In the genomic region with DNA sequence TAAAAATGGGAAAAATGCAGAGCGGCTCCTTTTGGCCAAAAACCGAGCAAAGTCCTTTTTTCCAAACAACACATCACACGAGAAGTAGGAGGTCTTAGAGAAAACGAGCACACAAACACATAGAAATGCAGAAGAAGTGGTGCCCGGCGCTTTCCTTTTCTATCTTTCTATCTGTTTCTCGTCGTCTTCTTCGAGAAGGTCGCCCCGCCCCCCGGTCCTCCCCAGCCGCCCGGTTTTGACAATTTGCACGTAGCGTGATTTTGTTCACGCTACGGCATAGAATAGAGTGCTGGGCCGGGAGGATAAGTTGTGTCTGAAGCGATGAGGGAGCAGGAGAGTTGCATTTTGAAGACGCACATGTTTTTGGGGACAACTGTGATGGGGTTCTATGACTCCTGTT, we compare ENCODE assay signal across 4 worm cellular contexts.
TF ChIP-seq lines count a peak whose summit lies in the region.

No protein-coding gene starts in this region.

TF ChIP-seq in whole organism, L1 larva, 84 proteins besides CTCF, POLR2A, EP300 and RAD21 (continued from another document):
- TF ChIP-seq nhr-28 (tag; optimal IDR thresholded peaks at IDR 0.05; lab: Kevin White, UChicago) = no peak
- peak in 1 of 3 experiments; percentile 10 for TF ChIP-seq dpl-1 (GFP tag; optimal IDR thresholded peaks at IDR 0.05; lab: Kevin White, UChicago)
- peak; percentile 43 for TF ChIP-seq swsn-7 (tag; optimal IDR thresholded peaks at IDR 0.05; lab: Kevin White, UChicago)
- peak; percentile 94 for TF ChIP-seq lin-14 (GFP tag; optimal IDR thresholded peaks at IDR 0.05; lab: Kevin White, UChicago)
- peak; percentile 95 for TF ChIP-seq aha-1 (tag; optimal IDR thresholded peaks at IDR 0.05; lab: Kevin White, UChicago)
- TF ChIP-seq xbp-1 (tag; optimal IDR thresholded peaks at IDR 0.05; lab: Kevin White, UChicago) = peak; percentile 24
- TF ChIP-seq nhr-20 (tag; optimal IDR thresholded peaks at IDR 0.05; lab: Kevin White, UChicago) = peak; percentile 48
- TF ChIP-seq fkh-8 (tag; optimal IDR thresholded peaks at IDR 0.05; lab: Kevin White, UChicago) = peak; percentile 74
- TF ChIP-seq snu-23 (GFP tag; optimal IDR thresholded peaks at IDR 0.05; lab: Kevin White, UChicago) = peak; percentile 48
- no peak for TF ChIP-seq unc-86 (tag; optimal IDR thresholded peaks at IDR 0.05; lab: Kevin White, UChicago)
- TF ChIP-seq jun-1 (tag; optimal IDR thresholded peaks at IDR 0.05; lab: Kevin White, UChicago) = no peak
- peak; percentile 34 for TF ChIP-seq isw-1 (GFP tag; IDR thresholded peaks at IDR 0.05; lab: Robert Waterston, UW)
- TF ChIP-seq nhr-47 (tag; optimal IDR thresholded peaks at IDR 0.05; lab: Kevin White, UChicago) = peak; percentile 46
- TF ChIP-seq ceh-82 (tag; optimal IDR thresholded peaks at IDR 0.05; lab: Kevin White, UChicago) = peak in 1 of 3 experiments; percentile 72
- TF ChIP-seq lin-13 (GFP tag; optimal IDR thresholded peaks at IDR 0.05; lab: Kevin White, UChicago) = peak; percentile 23
- TF ChIP-seq nhr-71 (tag; optimal IDR thresholded peaks at IDR 0.05; lab: Kevin White, UChicago) = peak; percentile 67
- no peak for TF ChIP-seq nhr-84 (tag; optimal IDR thresholded peaks at IDR 0.05; lab: Kevin White, UChicago)
- peak in 1 of 2 experiments; percentile 24 for TF ChIP-seq efl-1 (optimal IDR thresholded peaks at IDR 0.05; lab: Kevin White, UChicago)
- no peak for TF ChIP-seq efl-1 (GFP tag; optimal IDR thresholded peaks at IDR 0.05 in 1 of 2; lab: Kevin White, UChicago)
TF ChIP-seq in whole organism, L1 larva: peak in this region for 21.

TF ChIP-seq in whole organism, L2 larva, 48 proteins besides CTCF, POLR2A, EP300 and RAD21 (continued from another document):
- TF ChIP-seq sma-9 (GFP tag; optimal IDR thresholded peaks at IDR 0.05; lab: Kevin White, UChicago) (peak; percentile 37), sma-9 (tag; optimal IDR thresholded peaks at IDR 0.05; lab: Kevin White, UChicago) (no peak), lin-11 (tag; optimal IDR thresholded peaks at IDR 0.05; lab: Kevin White, UChicago) (peak; percentile 49), unc-55 (GFP tag; optimal IDR thresholded peaks at IDR 0.05; lab: Kevin White, UChicago) (peak; percentile 45), skn-1 (tag; optimal IDR thresholded peaks at IDR 0.05; lab: Kevin White, UChicago) (no peak), R02D3.7 (tag; optimal IDR thresholded peaks at IDR 0.05; lab: Kevin White, UChicago) (no peak), nhr-21 (tag; optimal IDR thresholded peaks at IDR 0.05; lab: Kevin White, UChicago) (no peak), alr-1 (tag; optimal IDR thresholded peaks at IDR 0.05; lab: Kevin White, UChicago) (no peak), peb-1 (tag; optimal IDR thresholded peaks at IDR 0.05; lab: Kevin White, UChicago) (no peak), nhr-25 (tag; optimal IDR thresholded peaks at IDR 0.05; lab: Kevin White, UChicago) (no peak), lin-13 (GFP tag; optimal IDR thresholded peaks at IDR 0.05; lab: Kevin White, UChicago) (peak; percentile 20), lsy-2 (tag; optimal IDR thresholded peaks at IDR 0.05; lab: Kevin White, UChicago) (peak in 1 of 2 experiments; percentile 44), nhr-6 (tag; optimal IDR thresholded peaks at IDR 0.05; lab: Kevin White, UChicago) (no peak), nhr-10 (tag; optimal IDR thresholded peaks at IDR 0.05; lab: Kevin White, UChicago) (no peak), fos-1 (tag; optimal IDR thresholded peaks at IDR 0.05; lab: Kevin White, UChicago) (no peak), mdl-1 (tag; optimal IDR thresholded peaks at IDR 0.05; lab: Kevin White, UChicago) (no peak), dmd-4 (tag; optimal IDR thresholded peaks at IDR 0.05; lab: Kevin White, UChicago) (no peak)
TF ChIP-seq in whole organism, L2 larva: peak in this region for 11.

TF ChIP-seq in whole organism, L4 larva, 104 proteins besides CTCF, POLR2A, EP300 and RAD21 (continued from another document and continues in another):
- peak; percentile 73 for TF ChIP-seq hmg-1.1 (GFP tag; IDR thresholded peaks at IDR 0.05; lab: Robert Waterston, UW)
- TF ChIP-seq nhr-237 (tag; optimal IDR thresholded peaks at IDR 0.05; lab: Kevin White, UChicago) = no peak
- no peak for TF ChIP-seq cey-2 (tag; optimal IDR thresholded peaks at IDR 0.05; lab: Kevin White, UChicago; ENCODE audit: borderline replicate concordance, insufficient read depth)
- TF ChIP-seq lin-1 (GFP tag; IDR thresholded peaks at IDR 0.05; lab: Robert Waterston, UW) = no peak
- peak; percentile 74 for TF ChIP-seq mep-1 (tag; optimal IDR thresholded peaks at IDR 0.05; lab: Kevin White, UChicago)
- TF ChIP-seq ceh-62 (tag; optimal IDR thresholded peaks at IDR 0.05; lab: Kevin White, UChicago) = no peak
- peak; percentile 48; the same call in 1 of the 2 replicates for TF ChIP-seq ctbp-1 (GFP tag; IDR thresholded peaks at IDR 0.05; lab: Robert Waterston, UW)
- TF ChIP-seq mxl-3 (GFP tag; optimal IDR thresholded peaks at IDR 0.05; lab: Kevin White, UChicago) = peak; percentile 32
- peak; percentile 8 for TF ChIP-seq mes-2 (tag; optimal IDR thresholded peaks at IDR 0.05; lab: Kevin White, UChicago; ENCODE audit: poor library complexity, severe bottlenecking)
- peak in 1 of 2 experiments; percentile 59 for TF ChIP-seq mdl-1 (tag; optimal IDR thresholded peaks at IDR 0.05; lab: Kevin White, UChicago)
- no peak for TF ChIP-seq nhr-76 (tag; optimal IDR thresholded peaks at IDR 0.05; lab: Kevin White, UChicago)
- TF ChIP-seq D1046.2 (GFP tag; IDR thresholded peaks at IDR 0.05; lab: Robert Waterston, UW) = no peak
- no peak for TF ChIP-seq F37D6.2 (tag; optimal IDR thresholded peaks at IDR 0.05; lab: Kevin White, UChicago)
- no peak for TF ChIP-seq jun-1 (tag; optimal IDR thresholded peaks at IDR 0.05; lab: Kevin White, UChicago)
- TF ChIP-seq egl-43 (GFP tag; IDR thresholded peaks at IDR 0.05; lab: Robert Waterston, UW) = 0 out of 2 replicates have a peak, but pooled peaks have one; percentile 3
- TF ChIP-seq attf-4 (tag; optimal IDR thresholded peaks at IDR 0.05; lab: Kevin White, UChicago) = no peak
- no peak for TF ChIP-seq ztf-7 (tag; optimal IDR thresholded peaks at IDR 0.05; lab: Kevin White, UChicago)
- TF ChIP-seq madf-9 (GFP tag; conservative IDR thresholded peaks at IDR 0.05; lab: Robert Waterston, UW) = no peak
- no peak for TF ChIP-seq zip-2 (tag; optimal IDR thresholded peaks at IDR 0.05; lab: Kevin White, UChicago)
- TF ChIP-seq nhr-42 (GFP tag; IDR thresholded peaks at IDR 0.05; lab: Robert Waterston, UW) = no peak
- no peak for TF ChIP-seq F44E2.7 (GFP tag; IDR thresholded peaks at IDR 0.05; lab: Robert Waterston, UW)
- no peak for TF ChIP-seq snpc-4 (tag; optimal IDR thresholded peaks at IDR 0.05; lab: Kevin White, UChicago)
- TF ChIP-seq unc-39 (tag; optimal IDR thresholded peaks at IDR 0.05; lab: Kevin White, UChicago) = no peak
- no peak for TF ChIP-seq nhr-102 (tag; optimal IDR thresholded peaks at IDR 0.05; lab: Kevin White, UChicago)
- TF ChIP-seq hlh-11 (tag; optimal IDR thresholded peaks at IDR 0.05; lab: Kevin White, UChicago) = peak; percentile 48
- TF ChIP-seq hif-1 (tag; optimal IDR thresholded peaks at IDR 0.05; lab: Kevin White, UChicago) = peak; percentile 95 to 100
- TF ChIP-seq fos-1 (tag; optimal IDR thresholded peaks at IDR 0.05; lab: Kevin White, UChicago) = no peak
- peak; percentile 24 for TF ChIP-seq rbr-2 (tag; optimal IDR thresholded peaks at IDR 0.05; lab: Kevin White, UChicago)
- no peak for TF ChIP-seq Y48G9A.11 (GFP tag; IDR thresholded peaks at IDR 0.05; lab: Robert Waterston, UW)
- TF ChIP-seq ces-1 (GFP tag; optimal IDR thresholded peaks at IDR 0.05; lab: Kevin White, UChicago) = no peak
- no peak for TF ChIP-seq Y5F2A.4 (GFP tag; optimal IDR thresholded peaks at IDR 0.05; lab: Kevin White, UChicago)
- no peak for TF ChIP-seq pqm-1 (tag; optimal IDR thresholded peaks at IDR 0.05; lab: Kevin White, UChicago)
- TF ChIP-seq pha-4 (GFP tag; IDR thresholded peaks at IDR 0.05; lab: Robert Waterston, UW) = no peak
- TF ChIP-seq pha-4 (tag; optimal IDR thresholded peaks at IDR 0.05; lab: Kevin White, UChicago) = no peak
- TF ChIP-seq set-16 (GFP tag; IDR thresholded peaks at IDR 0.05; lab: Robert Waterston, UW) = peak; percentile 54; the same call in 1 of the 2 replicates
- TF ChIP-seq zfp-2 (tag; optimal IDR thresholded peaks at IDR 0.05; lab: Kevin White, UChicago) = no peak
- TF ChIP-seq ceh-20 (GFP tag; IDR thresholded peaks at IDR 0.05; lab: Robert Waterston, UW) = peak; percentile 46; the same call in 1 of the 2 replicates
- no peak for TF ChIP-seq Y75B8A.6 (GFP tag; IDR thresholded peaks at IDR 0.05; lab: Robert Waterston, UW)
- TF ChIP-seq nhr-10 (tag; optimal IDR thresholded peaks at IDR 0.05; lab: Kevin White, UChicago) = no peak
- TF ChIP-seq ZK546.5 (tag; optimal IDR thresholded peaks at IDR 0.05; lab: Kevin White, UChicago) = no peak
- no peak for TF ChIP-seq aly-2 (tag; optimal IDR thresholded peaks at IDR 0.05; lab: Kevin White, UChicago)
- TF ChIP-seq duxl-1 (tag; optimal IDR thresholded peaks at IDR 0.05; lab: Kevin White, UChicago; ENCODE audit: poor library complexity) = no peak
- no peak for TF ChIP-seq nhr-77 (tag; optimal IDR thresholded peaks at IDR 0.05; lab: Kevin White, UChicago)
- no peak for TF ChIP-seq dve-1 (tag; optimal IDR thresholded peaks at IDR 0.05; lab: Kevin White, UChicago; ENCODE audit: insufficient read depth)
- TF ChIP-seq ama-1 (optimal IDR thresholded peaks at IDR 0.05; lab: Kevin White, UChicago) = peak; percentile 83
- TF ChIP-seq aha-1 (tag; lab: Kevin White, UChicago) = peak; percentile 100
- TF ChIP-seq tag-97 (GFP tag; IDR thresholded peaks at IDR 0.05; lab: Robert Waterston, UW) = no peak
- no peak for TF ChIP-seq dmd-6 (GFP tag; IDR thresholded peaks at IDR 0.05; lab: Robert Waterston, UW)

TF ChIP-seq in whole organism, young adult, 124 proteins besides CTCF, POLR2A, EP300 and RAD21 (continued from another document):
- TF ChIP-seq K12H6.12 (tag; optimal IDR thresholded peaks at IDR 0.05; lab: Kevin White, UChicago) (peak; percentile 48), lag-1 (GFP tag; IDR thresholded peaks at IDR 0.05; lab: Robert Waterston, UW) (no peak), lin-54 (GFP tag; optimal IDR thresholded peaks at IDR 0.05; lab: Kevin White, UChicago) (no peak), rcor-1 (GFP tag; IDR thresholded peaks at IDR 0.05; lab: Robert Waterston, UW) (no peak)
